Worm (Caenorhabditis elegans) whole organism, L2 larva: ENCODE data around the gene R07E5.15.

Experiments used
- C34F6.9 ChIP-seq: fragments of 150-350 bp; optimal IDR thresholded peaks from 2 replicates; lab custom pipeline; 2014; ENCODE audit warnings: missing biosample characterization, missing genetic modification characterization
- Y55F3AM.14 ChIP-seq: fragments of 200-800 bp; sonication (Bioruptor generic); optimal IDR thresholded peaks from 2 replicates; lab custom pipeline; 2018; ENCODE audit warnings: mild to moderate bottlenecking, missing genetic modification characterization, missing compliant biosample characterization
- ZK546.5 ChIP-seq: sonication (generic microtip); optimal IDR thresholded peaks from 2 replicates; lab custom pipeline; 2017; ENCODE audit warnings: missing biosample characterization, missing genetic modification characterization
- alr-1 ChIP-seq: fragments of 150-350 bp; optimal IDR thresholded peaks from 2 replicates; lab custom pipeline; 2014; ENCODE audit warnings: missing biosample characterization, missing genetic modification characterization
- aly-2 ChIP-seq: fragments of 150-350 bp; optimal IDR thresholded peaks from 2 replicates; lab custom pipeline; 2014; ENCODE audit warnings: missing biosample characterization, missing genetic modification characterization
- ama-1 ChIP-seq: fragments of 150-350 bp; optimal IDR thresholded peaks from 2 replicates; lab custom pipeline; 2018; ENCODE audit warnings: inconsistent platforms
- blmp-1 ChIP-seq: sonication (generic microtip); optimal IDR thresholded peaks from 2 replicates; lab custom pipeline; 2017; ENCODE audit warnings: missing genetic modification characterization, mild to moderate bottlenecking, missing compliant biosample characterization, antibody characterized with exemption, moderate library complexity; ENCODE audit not compliant: insufficient read depth
- ceh-16 ChIP-seq: fragments of 150-350 bp; optimal IDR thresholded peaks from 2 replicates; lab custom pipeline; 2014; ENCODE audit warnings: missing biosample characterization, missing genetic modification characterization
- ceh-82 ChIP-seq: fragments of 150-350 bp; optimal IDR thresholded peaks from 2 replicates; lab custom pipeline; 2014; ENCODE audit warnings: missing biosample characterization, missing genetic modification characterization
- crh-2 ChIP-seq: sonication (generic microtip); optimal IDR thresholded peaks from 2 replicates; lab custom pipeline; 2017; ENCODE audit warnings: missing biosample characterization, missing genetic modification characterization
- dmd-4 ChIP-seq: sonication (generic microtip); optimal IDR thresholded peaks from 2 replicates; lab custom pipeline; 2017; ENCODE audit warnings: missing biosample characterization, missing genetic modification characterization
- egl-27 ChIP-seq: sonication (generic microtip); optimal IDR thresholded peaks from 3 replicates; lab custom pipeline; 2017; ENCODE audit warnings: missing biosample characterization, missing genetic modification reagents, missing genetic modification characterization
- elt-1 ChIP-seq: fragments of 150-350 bp; optimal IDR thresholded peaks from 2 replicates; lab custom pipeline; 2014; ENCODE audit warnings: missing biosample characterization, missing genetic modification characterization
- elt-3 ChIP-seq: sonication (generic microtip); optimal IDR thresholded peaks from 2 replicates; lab custom pipeline; 2017; ENCODE audit warnings: missing biosample characterization, missing genetic modification characterization
- fos-1 ChIP-seq: fragments of 150-350 bp; optimal IDR thresholded peaks from 2 replicates; lab custom pipeline; 2014; ENCODE audit warnings: missing biosample characterization, missing genetic modification characterization
- gmeb-1 ChIP-seq: fragments of 150-350 bp; optimal IDR thresholded peaks from 2 replicates; lab custom pipeline; 2014; ENCODE audit warnings: missing biosample characterization, missing genetic modification characterization
- lin-13 ChIP-seq: fragments of 150-350 bp; optimal IDR thresholded peaks from 2 replicates; lab custom pipeline; 2014; ENCODE audit warnings: missing biosample characterization, missing genetic modification reagents, missing genetic modification characterization
- lin-39 ChIP-seq: fragments of 150-350 bp; optimal IDR thresholded peaks from 2 replicates; lab custom pipeline; 2014; ENCODE audit warnings: missing biosample characterization, missing genetic modification reagents, missing genetic modification characterization
- lsy-2 ChIP-seq, 2 experiments: fragments of 150-350 bp in 1 of 2; sonication (generic microtip) in 1 of 2; optimal IDR thresholded peaks; 2 replicates each; lab custom pipeline; 2014 to 2017; ENCODE audit warnings: missing biosample characterization in 2 of 2, missing genetic modification characterization in 2 of 2
- mbf-1 ChIP-seq: sonication (generic microtip); optimal IDR thresholded peaks from 2 replicates; lab custom pipeline; 2017; ENCODE audit warnings: missing biosample characterization, missing genetic modification characterization
- mdl-1 ChIP-seq, 2 experiments: fragments of 150-350 bp in 1 of 2; sonication (generic microtip) in 1 of 2; optimal IDR thresholded peaks; 2 replicates each; lab custom pipeline; 2017; ENCODE audit warnings: missing biosample characterization in 2 of 2, missing genetic modification characterization in 2 of 2
- nhr-10 ChIP-seq: sonication (generic microtip); optimal IDR thresholded peaks from 2 replicates; lab custom pipeline; 2017; ENCODE audit warnings: missing biosample characterization, missing genetic modification characterization
- nhr-11 ChIP-seq: fragments of 150-350 bp; optimal IDR thresholded peaks from 2 replicates; lab custom pipeline; 2014; ENCODE audit warnings: missing biosample characterization, missing genetic modification characterization
- nhr-129 ChIP-seq: fragments of 150-350 bp; optimal IDR thresholded peaks from 2 replicates; lab custom pipeline; 2014; ENCODE audit warnings: missing biosample characterization, missing genetic modification characterization
- nhr-21 ChIP-seq: fragments of 150-350 bp; optimal IDR thresholded peaks from 2 replicates; lab custom pipeline; 2014; ENCODE audit warnings: missing biosample characterization, missing genetic modification characterization
- nhr-23 ChIP-seq: fragments of 150-350 bp; optimal IDR thresholded peaks from 2 replicates; lab custom pipeline; 2014; ENCODE audit warnings: missing biosample characterization, missing genetic modification reagents, missing genetic modification characterization
- nhr-25 ChIP-seq: fragments of 150-350 bp; sonication (generic microtip); optimal IDR thresholded peaks from 3 replicates; lab custom pipeline; 2014; ENCODE audit warnings: missing biosample characterization, missing genetic modification characterization
- nhr-77 ChIP-seq: fragments of 150-350 bp; optimal IDR thresholded peaks from 2 replicates; lab custom pipeline; 2014; ENCODE audit warnings: missing biosample characterization, missing genetic modification characterization
- peb-1 ChIP-seq: fragments of 150-350 bp; optimal IDR thresholded peaks from 2 replicates; lab custom pipeline; 2014; ENCODE audit warnings: missing biosample characterization, missing genetic modification characterization
- sma-3 ChIP-seq: sonication (generic microtip); optimal IDR thresholded peaks from 2 replicates; lab custom pipeline; 2016; ENCODE audit warnings: missing genetic modification reagents, missing genetic modification characterization, missing compliant biosample characterization
- sma-9 ChIP-seq, 2 experiments: fragments of 150-350 bp in 1 of 2; sonication (generic microtip) in 1 of 2; optimal IDR thresholded peaks; 2 replicates each; lab custom pipeline; 2014 to 2016; ENCODE audit warnings: missing genetic modification characterization in 2 of 2, mild to moderate bottlenecking in 1 of 2, missing biosample characterization in 1 of 2, missing compliant biosample characterization in 1 of 2, missing genetic modification reagents in 1 of 2, moderate library complexity in 1 of 2
- snpc-4 ChIP-seq: fragments of 150-350 bp; optimal IDR thresholded peaks from 2 replicates; lab custom pipeline; 2014; ENCODE audit warnings: missing biosample characterization, missing genetic modification characterization
- unc-39 ChIP-seq: fragments of 150-350 bp; optimal IDR thresholded peaks from 2 replicates; lab custom pipeline; 2014; ENCODE audit warnings: missing biosample characterization, missing genetic modification characterization
- unc-55 ChIP-seq: fragments of 150-350 bp; sonication (generic microtip); optimal IDR thresholded peaks from 3 replicates; lab custom pipeline; 2014; ENCODE audit warnings: missing biosample characterization, missing genetic modification reagents, missing genetic modification characterization
- unc-62 ChIP-seq: fragments of 150-350 bp; optimal IDR thresholded peaks from 2 replicates; lab custom pipeline; 2014; ENCODE audit warnings: missing biosample characterization, missing genetic modification reagents, missing genetic modification characterization
- zag-1 ChIP-seq: fragments of 150-350 bp; optimal IDR thresholded peaks from 2 replicates; lab custom pipeline; 2014; ENCODE audit warnings: missing biosample characterization, missing genetic modification characterization
- ztf-1 ChIP-seq: fragments of 200-800 bp; sonication (Bioruptor generic); conservative IDR thresholded peaks from 2 replicates; pipeline ENCODE4 v1.3.6; 2022; ENCODE audit warnings: missing genetic modification characterization, missing compliant biosample characterization
- ztf-4 ChIP-seq: fragments of 150-350 bp; optimal IDR thresholded peaks from 2 replicates; lab custom pipeline; 2014; ENCODE audit warnings: missing biosample characterization, missing genetic modification characterization

R07E5.15 gene

ce11 chrIII:4439493-4439983 lies 38.3 kb downstream of the R07E5.15 start, which contains the start of gene C28A5.2:
C28A5.2 (minus strand) TSS chrIII:4439543.
- no peak for TF ChIP-seq ceh-16 (tag; lab: Kevin White, UChicago)
- no peak for TF ChIP-seq egl-27 (tag; lab: Kevin White, UChicago)
- no peak for TF ChIP-seq ama-1 (lab: Kevin White, UChicago)
- no peak for TF ChIP-seq nhr-25 (tag; lab: Kevin White, UChicago)
- no peak for TF ChIP-seq peb-1 (tag; lab: Kevin White, UChicago)
- no peak for TF ChIP-seq ztf-4 (tag; lab: Kevin White, UChicago)
- no peak for TF ChIP-seq lsy-2 (tag; optimal IDR thresholded peaks at IDR 0.05; lab: Kevin White, UChicago)
- no peak for TF ChIP-seq lin-13 (GFP tag; lab: Kevin White, UChicago)
- no peak for TF ChIP-seq nhr-23 (tag; lab: Kevin White, UChicago)
- TF ChIP-seq elt-3 (tag; lab: Kevin White, UChicago) = no peak
- no peak for TF ChIP-seq sma-3 (GFP tag; lab: Kevin White, UChicago)
- TF ChIP-seq nhr-77 (tag; lab: Kevin White, UChicago) = no peak
- no peak for TF ChIP-seq unc-55 (GFP tag; lab: Kevin White, UChicago)
- TF ChIP-seq ztf-1 (GFP tag; lab: Robert Waterston, UW) = no peak
- no peak for TF ChIP-seq lin-39
- TF ChIP-seq aly-2 (tag; lab: Kevin White, UChicago) = no peak
- no peak for TF ChIP-seq unc-62
- no peak for TF ChIP-seq nhr-129 (tag; lab: Kevin White, UChicago)
- no peak for TF ChIP-seq Y55F3AM.14 (GFP tag; lab: Kevin White, UChicago)
- TF ChIP-seq nhr-21 (tag; lab: Kevin White, UChicago) = no peak

ce11 chrIII:4441781-4442180 lies 40.5 kb downstream of the R07E5.15 start, which contains the start of gene nex-3:
nex-3 (plus strand) TSS chrIII:4442081.
- TF ChIP-seq crh-2 (tag; lab: Kevin White, UChicago) = no peak
- no peak for TF ChIP-seq zag-1 (tag; lab: Kevin White, UChicago)
- TF ChIP-seq ama-1 (lab: Kevin White, UChicago) = no peak
- TF ChIP-seq sma-9 (GFP tag; optimal IDR thresholded peaks at IDR 0.05; lab: Kevin White, UChicago) = no peak
- no peak for TF ChIP-seq sma-9 (tag; optimal IDR thresholded peaks at IDR 0.05; lab: Kevin White, UChicago)
- TF ChIP-seq nhr-10 (tag; lab: Kevin White, UChicago) = no peak
- TF ChIP-seq unc-39 (tag; lab: Kevin White, UChicago) = no peak
- TF ChIP-seq nhr-129 (tag; lab: Kevin White, UChicago) = no peak
- no peak for TF ChIP-seq nhr-11 (tag; lab: Kevin White, UChicago)
- no peak for TF ChIP-seq gmeb-1 (tag; lab: Kevin White, UChicago)
- TF ChIP-seq ceh-82 (tag; lab: Kevin White, UChicago) = no peak
- no peak for TF ChIP-seq nhr-23 (tag; lab: Kevin White, UChicago)

- TF ChIP-seq sma-3 (GFP tag; lab: Kevin White, UChicago) (no peak), ama-1 (lab: Kevin White, UChicago) (no peak), alr-1 (tag; lab: Kevin White, UChicago) (no peak), aly-2 (tag; lab: Kevin White, UChicago) (no peak), mdl-1 (tag; optimal IDR thresholded peaks at IDR 0.05; lab: Kevin White, UChicago) (no peak), Y55F3AM.14 (GFP tag; lab: Kevin White, UChicago) (no peak), sma-9 (GFP tag; optimal IDR thresholded peaks at IDR 0.05; lab: Kevin White, UChicago) (no peak), sma-9 (tag; optimal IDR thresholded peaks at IDR 0.05; lab: Kevin White, UChicago) (no peak), peb-1 (tag; lab: Kevin White, UChicago) (no peak)
- TF ChIP-seq, all 48 proteins: peak for 0
Observed at ce11 chrIII:4444492-4444891, 43.2 kb downstream of the R07E5.15 start.

ce11 chrIII:4448029-4448428 lies 46.8 kb downstream of the R07E5.15 start:
- no peak for TF ChIP-seq blmp-1 (tag; lab: Kevin White, UChicago)

- TF ChIP-seq snpc-4 (tag; lab: Kevin White, UChicago) = no peak
- TF ChIP-seq mdl-1 (tag; optimal IDR thresholded peaks at IDR 0.05; lab: Kevin White, UChicago) = no peak
- no peak for TF ChIP-seq ZK546.5 (tag; lab: Kevin White, UChicago)
- TF ChIP-seq nhr-21 (tag; lab: Kevin White, UChicago) = no peak
- TF ChIP-seq ztf-1 (GFP tag; lab: Robert Waterston, UW) = no peak
- no peak for TF ChIP-seq unc-39 (tag; lab: Kevin White, UChicago)
- TF ChIP-seq nhr-25 (tag; lab: Kevin White, UChicago) = no peak
- TF ChIP-seq fos-1 (tag; lab: Kevin White, UChicago) = peak; percentile 40
- no peak for TF ChIP-seq lin-39
- TF ChIP-seq elt-1 (tag; lab: Kevin White, UChicago) = no peak
- no peak for TF ChIP-seq mbf-1 (tag; lab: Kevin White, UChicago)
- TF ChIP-seq nhr-77 (tag; lab: Kevin White, UChicago) = no peak
- TF ChIP-seq C34F6.9 (tag; lab: Kevin White, UChicago) = peak; percentile 8
- TF ChIP-seq ama-1 (lab: Kevin White, UChicago) = no peak
- TF ChIP-seq zag-1 (tag; lab: Kevin White, UChicago) = no peak
- no peak for TF ChIP-seq dmd-4 (tag; lab: Kevin White, UChicago)
- no peak for TF ChIP-seq nhr-23 (tag; lab: Kevin White, UChicago)
- peak in 1 of 2 experiments; percentile 25 for TF ChIP-seq lsy-2 (tag; optimal IDR thresholded peaks at IDR 0.05; lab: Kevin White, UChicago)
- TF ChIP-seq alr-1 (tag; lab: Kevin White, UChicago) = no peak
- TF ChIP-seq sma-9 (GFP tag; optimal IDR thresholded peaks at IDR 0.05; lab: Kevin White, UChicago) = no peak
- no peak for TF ChIP-seq sma-9 (tag; optimal IDR thresholded peaks at IDR 0.05; lab: Kevin White, UChicago)
- no peak for TF ChIP-seq unc-62
- TF ChIP-seq lin-13 (GFP tag; lab: Kevin White, UChicago) = no peak
- no peak for TF ChIP-seq nhr-11 (tag; lab: Kevin White, UChicago)
Observed at ce11 chrIII:4449357-4449756, 48.1 kb downstream of the R07E5.15 start.
